Worm (Caenorhabditis elegans) whole organism, L4/young adult: ENCODE measurements around the gene lgc-41.

Source experiments
- W03F9.2 ChIP-seq: fragments of 150-350 bp; optimal IDR thresholded peaks from 2 replicates; lab custom pipeline; 2014; ENCODE audit warnings: missing biosample characterization, missing genetic modification characterization
- dao-5 ChIP-seq: sonication (generic microtip); optimal IDR thresholded peaks from 2 replicates; lab custom pipeline; 2016; ENCODE audit warnings: missing genotype, missing genetic modification characterization, moderate library complexity, missing compliant biosample characterization
- him-1 ChIP-seq: sonication (generic microtip); optimal IDR thresholded peaks from 2 replicates; lab custom pipeline; 2016; ENCODE audit warnings: missing genotype, missing genetic modification reagents, missing genetic modification characterization, missing compliant biosample characterization

ce11 chrX:10507971-10508370 is 53.9 kb downstream of the lgc-41 start:
- TF ChIP-seq him-1 (tag; lab: Kevin White, UChicago): no peak
- no peak for TF ChIP-seq W03F9.2 (tag; lab: Kevin White, UChicago)
- TF ChIP-seq dao-5 (tag; lab: Kevin White, UChicago): no peak
